Fruit fly (Drosophila melanogaster) whole organism, embryonic: ENCODE results near the gene CG15529.

ENCODE experiments used
- Aef1 ChIP-seq: fragments of 200-800 bp; sonication (Bioruptor generic); IDR thresholded peaks from 3 replicates; pipeline ENCODE4 v1.3.6; 2022; ENCODE audit warnings: missing biosample characterization, missing genetic modification characterization
- Asciz ChIP-seq: fragments of 200-800 bp; sonication (Bioruptor generic); optimal IDR thresholded peaks from 2 replicates; lab custom pipeline; 2017; ENCODE audit warnings: missing biosample characterization, mild to moderate bottlenecking, missing genetic modification characterization, missing genetic modification reagents
- Atf-2 ChIP-seq: fragments of 200-800 bp; sonication (Bioruptor generic); optimal IDR thresholded peaks from 2 replicates; lab custom pipeline; 2016; ENCODE audit warnings: missing biosample characterization, missing genetic modification characterization
- CG11696 ChIP-seq: fragments of 200-800 bp; sonication (Bioruptor generic); IDR thresholded peaks from 2 replicates; pipeline ENCODE4 v1.3.6; 2022; ENCODE audit warnings: missing biosample characterization, missing genetic modification characterization
- CG13287 ChIP-seq: fragments of 200-800 bp; sonication (Bioruptor generic); IDR thresholded peaks from 2 replicates; pipeline ENCODE4 v1.3.6; 2022; ENCODE audit warnings: missing biosample characterization, missing genetic modification characterization; ENCODE audit not compliant: partially characterized antibody
- CG15696 ChIP-seq: fragments of 200-800 bp; sonication (Bioruptor generic); optimal IDR thresholded peaks from 2 replicates; lab custom pipeline; 2019; ENCODE audit warnings: missing biosample characterization, mild to moderate bottlenecking, missing genetic modification characterization, moderate library complexity
- CG17328 ChIP-seq: fragments of 200-800 bp; sonication (Bioruptor generic); IDR thresholded peaks from 2 replicates; pipeline ENCODE4 v1.3.6; 2022; ENCODE audit warnings: missing biosample characterization, missing genetic modification characterization
- CG17612 ChIP-seq: fragments of 200-800 bp; sonication (Bioruptor generic); IDR thresholded peaks from 2 replicates; pipeline ENCODE4 v1.3.6; 2022; ENCODE audit warnings: missing biosample characterization, missing genetic modification characterization
- CG18764 ChIP-seq: fragments of 200-800 bp; sonication (Bioruptor generic); optimal IDR thresholded peaks from 3 replicates; lab custom pipeline; 2016; ENCODE audit warnings: missing biosample characterization, missing genetic modification characterization
- CG2120 ChIP-seq: fragments of 200-800 bp; sonication (Bioruptor generic); optimal IDR thresholded peaks from 3 replicates; lab custom pipeline; 2016; ENCODE audit warnings: missing biosample characterization, missing genetic modification characterization
- CG30431 ChIP-seq: fragments of 200-800 bp; sonication (Bioruptor generic); optimal IDR thresholded peaks from 2 replicates; lab custom pipeline; 2017; ENCODE audit warnings: missing biosample characterization, missing genetic modification characterization
- CG32532 ChIP-seq: fragments of 200-800 bp; sonication (Bioruptor generic); IDR thresholded peaks from 2 replicates; pipeline ENCODE4 v1.3.6; 2022; ENCODE audit warnings: missing biosample characterization, missing genetic modification characterization
- CG3407 ChIP-seq: fragments of 200-800 bp; sonication (Bioruptor generic); optimal IDR thresholded peaks from 2 replicates; lab custom pipeline; 2018; ENCODE audit warnings: missing biosample characterization, mild to moderate bottlenecking, missing genetic modification characterization
- CG4730 ChIP-seq: fragments of 200-800 bp; sonication (Bioruptor generic); IDR thresholded peaks from 2 replicates; pipeline ENCODE4 v1.3.6; 2022; ENCODE audit warnings: missing biosample characterization, missing genetic modification characterization
- CG6765 ChIP-seq: fragments of 200-800 bp; sonication (Bioruptor generic); optimal IDR thresholded peaks from 3 replicates; lab custom pipeline; 2017; ENCODE audit warnings: missing biosample characterization, mild to moderate bottlenecking, missing genetic modification characterization
- CG6813 ChIP-seq: fragments of 200-800 bp; sonication (Bioruptor generic); optimal IDR thresholded peaks from 2 replicates; lab custom pipeline; 2017; ENCODE audit warnings: missing biosample characterization, missing genetic modification characterization, mild to moderate bottlenecking, moderate library complexity, missing genetic modification reagents
- CG7928 ChIP-seq: fragments of 200-800 bp; sonication (Bioruptor generic); optimal IDR thresholded peaks from 2 replicates; lab custom pipeline; 2017; ENCODE audit warnings: missing biosample characterization, mild to moderate bottlenecking, missing genetic modification characterization
- CG8089 ChIP-seq: fragments of 200-800 bp; sonication (Bioruptor generic); optimal IDR thresholded peaks from 3 replicates; lab custom pipeline; 2016; ENCODE audit warnings: missing biosample characterization, missing genetic modification characterization
- CG8478 ChIP-seq: fragments of >200 bp; optimal IDR thresholded peaks from 2 replicates; lab custom pipeline; 2018
- D ChIP-seq, 2 experiments: fragments of 200-800 bp in 1 of 2; fragments of >200 bp in 1 of 2; sonication (Bioruptor generic) in 1 of 2; optimal IDR thresholded peaks; 2 replicates in 1 of 2; 3 replicates in 1 of 2; lab custom pipeline; 2017; ENCODE audit warnings: mild to moderate bottlenecking in 1 of 2, missing biosample characterization in 1 of 2, missing genetic modification characterization in 1 of 2, missing genetic modification reagents in 1 of 2
- Deaf1 ChIP-seq: fragments of 200-800 bp; optimal IDR thresholded peaks from 3 replicates; lab custom pipeline; 2019; ENCODE audit warnings: missing biosample characterization, mild to moderate bottlenecking, missing genetic modification characterization, moderate library complexity
- Doc3 ChIP-seq: fragments of 200-800 bp; sonication (Bioruptor generic); IDR thresholded peaks from 3 replicates; pipeline ENCODE4 v1.3.6; 2022; ENCODE audit warnings: missing biosample characterization, missing genetic modification characterization; ENCODE audit not compliant: partially characterized antibody
- Eip74EF ChIP-seq, 2 experiments: fragments of 200-800 bp in 1 of 2; fragments of >200 bp in 1 of 2; sonication (Bioruptor generic) in 1 of 2; optimal IDR thresholded peaks; 2 replicates each; lab custom pipeline; 2017 to 2019; ENCODE audit warnings: missing biosample characterization in 2 of 2, missing genetic modification characterization in 2 of 2, mild to moderate bottlenecking in 1 of 2, moderate library complexity in 1 of 2
- Fer3 ChIP-seq: fragments of 200-800 bp; sonication (Bioruptor generic); optimal IDR thresholded peaks from 2 replicates; lab custom pipeline; 2018; ENCODE audit warnings: missing biosample characterization, mild to moderate bottlenecking, missing genetic modification characterization, moderate library complexity
- Hmx ChIP-seq: fragments of 200-800 bp; sonication (Bioruptor generic); optimal IDR thresholded peaks from 2 replicates; lab custom pipeline; 2016; ENCODE audit warnings: missing biosample characterization, missing genetic modification characterization
- Lhr ChIP-seq: fragments of 200-800 bp; sonication (Bioruptor generic); optimal IDR thresholded peaks from 3 replicates; lab custom pipeline; 2017; ENCODE audit warnings: mild to moderate bottlenecking, missing biosample characterization, missing genetic modification reagents, missing genetic modification characterization
- Meics ChIP-seq: fragments of 200-800 bp; sonication (Bioruptor generic); optimal IDR thresholded peaks from 2 replicates; lab custom pipeline; 2017; ENCODE audit warnings: missing biosample characterization, mild to moderate bottlenecking, missing genetic modification characterization
- ab ChIP-seq: fragments of 200-800 bp; sonication (Bioruptor generic); optimal IDR thresholded peaks from 2 replicates; lab custom pipeline; 2016; ENCODE audit warnings: missing biosample characterization, missing genetic modification characterization
- bab2 ChIP-seq: fragments of 200-800 bp; sonication (Bioruptor generic); optimal IDR thresholded peaks from 2 replicates; lab custom pipeline; 2016; ENCODE audit warnings: missing biosample characterization, missing genetic modification characterization
- cato ChIP-seq: fragments of 200-800 bp; sonication (Bioruptor generic); optimal IDR thresholded peaks from 2 replicates; lab custom pipeline; 2016; ENCODE audit warnings: missing biosample characterization, missing genetic modification characterization, borderline replicate concordance
- chinmo ChIP-seq: fragments of 200-800 bp; sonication (Bioruptor generic); IDR thresholded peaks from 4 replicates; pipeline ENCODE4 v1.3.6; 2022; ENCODE audit warnings: missing biosample characterization, missing genetic modification characterization; ENCODE audit not compliant: partially characterized antibody
- chm ChIP-seq: fragments of 200-800 bp; sonication (Bioruptor generic); IDR thresholded peaks from 2 replicates; pipeline ENCODE4 v1.3.6; 2022; ENCODE audit warnings: missing biosample characterization, missing genetic modification characterization
- crc ChIP-seq: fragments of 200-800 bp; sonication (Bioruptor generic); optimal IDR thresholded peaks from 2 replicates; lab custom pipeline; 2016; ENCODE audit warnings: missing biosample characterization, missing genetic modification characterization
- dan ChIP-seq: fragments of 200-800 bp; sonication (Bioruptor generic); IDR thresholded peaks from 2 replicates; pipeline ENCODE4 v1.3.6; 2022; ENCODE audit warnings: missing biosample characterization, missing genetic modification characterization
- dimm ChIP-seq: fragments of 200-800 bp; sonication (Bioruptor generic); IDR thresholded peaks from 2 replicates; pipeline ENCODE4 v1.3.6; 2022; ENCODE audit warnings: missing biosample characterization, missing genetic modification characterization
- ems ChIP-seq: fragments of 200-800 bp; sonication (Bioruptor generic); optimal IDR thresholded peaks from 3 replicates; lab custom pipeline; 2016; ENCODE audit warnings: missing biosample characterization, missing genetic modification characterization
- hbn ChIP-seq: fragments of 200-800 bp; sonication (Bioruptor generic); IDR thresholded peaks from 2 replicates; pipeline ENCODE4 v1.3.6; 2022; ENCODE audit warnings: missing biosample characterization, missing genetic modification characterization; ENCODE audit not compliant: partially characterized antibody
- jigr1 ChIP-seq: fragments of 200-800 bp; sonication (Bioruptor generic); IDR thresholded peaks from 3 replicates; pipeline ENCODE4 v1.3.6; 2022; ENCODE audit warnings: missing biosample characterization, missing genetic modification characterization
- klu ChIP-seq: fragments of 200-800 bp; sonication (Bioruptor generic); IDR thresholded peaks from 2 replicates; pipeline ENCODE4 v1.3.6; 2022; ENCODE audit warnings: missing biosample characterization, missing genetic modification characterization
- maf-S ChIP-seq: fragments of 200-800 bp; sonication (Bioruptor generic); optimal IDR thresholded peaks from 2 replicates; lab custom pipeline; 2016; ENCODE audit warnings: missing biosample characterization, missing genetic modification characterization
- nerfin-2 ChIP-seq: fragments of 200-800 bp; sonication (Bioruptor generic); IDR thresholded peaks from 2 replicates; pipeline ENCODE4 v1.3.6; 2022; ENCODE audit warnings: missing biosample characterization, missing genetic modification characterization; ENCODE audit not compliant: partially characterized antibody
- pho ChIP-seq: fragments of 200-800 bp; sonication (Bioruptor generic); optimal IDR thresholded peaks from 2 replicates; lab custom pipeline; 2016; ENCODE audit warnings: missing biosample characterization, missing genetic modification characterization
- rib ChIP-seq: fragments of 200-800 bp; sonication (Bioruptor generic); IDR thresholded peaks from 2 replicates; pipeline ENCODE4 v1.3.6; 2022; ENCODE audit warnings: missing biosample characterization, missing genetic modification characterization
- scrt ChIP-seq: fragments of 200-800 bp; sonication (Bioruptor generic); optimal IDR thresholded peaks from 2 replicates; lab custom pipeline; 2018; ENCODE audit warnings: missing biosample characterization, mild to moderate bottlenecking, missing genetic modification characterization, moderate library complexity
- shn ChIP-seq: fragments of 200-800 bp; sonication (Bioruptor generic); optimal IDR thresholded peaks from 3 replicates; lab custom pipeline; 2016; ENCODE audit warnings: missing biosample characterization, missing genetic modification characterization
- slp2 ChIP-seq: fragments of 200-800 bp; sonication (Bioruptor generic); optimal IDR thresholded peaks from 2 replicates; lab custom pipeline; 2016; ENCODE audit warnings: missing biosample characterization, missing genetic modification characterization
- tup ChIP-seq: fragments of 200-800 bp; sonication (Bioruptor generic); optimal IDR thresholded peaks from 2 replicates; lab custom pipeline; 2016; ENCODE audit warnings: missing biosample characterization, mild to moderate bottlenecking, missing genetic modification characterization, moderate library complexity
- tx ChIP-seq: fragments of 200-800 bp; sonication (Bioruptor generic); optimal IDR thresholded peaks from 2 replicates; lab custom pipeline; 2016; ENCODE audit warnings: missing biosample characterization, missing genetic modification characterization
- unc-4 ChIP-seq: fragments of 200-800 bp; sonication (Bioruptor generic); IDR thresholded peaks from 2 replicates; pipeline ENCODE4 v1.3.6; 2022; ENCODE audit warnings: missing biosample characterization, missing genetic modification characterization; ENCODE audit not compliant: partially characterized antibody

Gene CG15529

DNA sequence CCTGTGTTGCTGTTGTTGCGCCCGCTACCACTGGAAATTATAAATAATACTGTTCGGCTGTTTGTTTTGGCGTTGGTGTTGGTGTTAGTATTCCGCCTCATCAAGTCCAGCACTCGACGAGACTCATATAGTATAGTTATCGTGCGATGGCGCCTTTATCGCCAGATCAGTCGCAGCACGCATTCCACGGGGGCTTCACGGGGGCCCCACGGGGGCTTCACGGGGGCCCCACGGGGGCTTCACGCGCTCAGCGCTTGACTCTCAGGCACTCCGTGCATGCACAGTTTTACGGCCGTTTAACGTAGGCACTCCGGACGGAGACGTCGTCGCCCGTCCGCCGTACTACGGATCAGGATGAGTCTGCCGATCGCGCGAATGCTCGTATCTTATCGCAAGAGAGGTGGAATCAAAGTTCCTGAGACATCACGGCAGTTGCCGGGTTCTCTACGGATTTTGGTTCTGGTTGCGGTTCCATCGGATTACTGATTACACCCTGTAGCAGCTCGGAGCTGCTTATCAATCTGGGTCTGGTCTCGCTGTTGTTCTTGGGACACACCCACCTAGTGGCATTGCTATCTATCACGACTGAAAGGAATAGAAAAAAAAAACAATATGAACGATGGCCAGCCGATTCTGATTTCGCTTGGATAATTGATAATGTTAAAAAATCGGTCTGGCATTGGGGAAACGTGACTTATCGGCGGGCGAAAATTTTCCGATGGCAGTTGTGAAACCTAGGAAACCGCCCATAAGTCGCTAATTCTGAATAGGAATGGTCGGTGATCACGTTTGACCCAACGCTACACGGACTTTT is 48.8 kb upstream of the CG15529 start (continued):
- TF ChIP-seq CG8478 (lab: Kevin White, UChicago) (no peak), tx (GFP tag; lab: Kevin White, UChicago) (no peak), Lhr (GFP tag; lab: Kevin White, UChicago) (no peak), CG4730 (GFP tag; lab: Robert Waterston, UW) (no peak), Meics (GFP tag; lab: Kevin White, UChicago) (peak; percentile 33), CG13287 (GFP tag; lab: Robert Waterston, UW) (0 out of 2 replicates have a peak, but pooled peaks have one; percentile 11), maf-S (no peak), Doc3 (GFP tag; lab: Robert Waterston, UW) (no peak), Deaf1 (peak; percentile 74), CG17612 (no peak), CG8089 (GFP tag; lab: Kevin White, UChicago) (no peak), tup (GFP tag; lab: Kevin White, UChicago) (no peak), Fer3 (tag; lab: Kevin White, UChicago) (no peak), CG17328 (GFP tag; lab: Robert Waterston, UW) (no peak), CG15696 (tag; lab: Kevin White, UChicago) (no peak), CG32532 (GFP tag; lab: Robert Waterston, UW) (peak; percentile 29; the same call in 1 of the 2 replicates), Aef1 (GFP tag; lab: Robert Waterston, UW) (no peak), CG18764 (GFP tag; lab: Kevin White, UChicago) (no peak), klu (GFP tag; lab: Robert Waterston, UW) (no peak), ab (GFP tag; lab: Kevin White, UChicago) (no peak), chinmo (0 out of 4 replicates have a peak, but pooled peaks have one; percentile 36), CG7928 (GFP tag; lab: Kevin White, UChicago) (no peak), jigr1 (GFP tag; lab: Robert Waterston, UW) (no peak), dan (GFP tag; lab: Robert Waterston, UW) (no peak), rib (GFP tag; lab: Robert Waterston, UW) (no peak), D (optimal IDR thresholded peaks at IDR 0.05; lab: Kevin White, UChicago) (no peak), D (GFP tag; optimal IDR thresholded peaks at IDR 0.05; lab: Kevin White, UChicago) (no peak), CG11696 (no peak), CG30431 (GFP tag; lab: Kevin White, UChicago) (no peak), chm (GFP tag; lab: Robert Waterston, UW) (no peak), shn (GFP tag; lab: Kevin White, UChicago) (no peak), Hmx (GFP tag; lab: Kevin White, UChicago) (no peak), pho (GFP tag; lab: Kevin White, UChicago) (no peak), bab2 (GFP tag; lab: Kevin White, UChicago) (no peak), Atf-2 (GFP tag; lab: Kevin White, UChicago) (no peak), nerfin-2 (no peak), Eip74EF (GFP tag; optimal IDR thresholded peaks at IDR 0.05; lab: Kevin White, UChicago) (no peak), dimm (GFP tag; lab: Robert Waterston, UW) (no peak), ems (GFP tag; lab: Kevin White, UChicago) (no peak), CG3407 (no peak), crc (GFP tag; lab: Kevin White, UChicago) (no peak), hbn (GFP tag; lab: Robert Waterston, UW) (no peak), Asciz (GFP tag; lab: Kevin White, UChicago) (no peak), CG6765 (GFP tag; lab: Kevin White, UChicago) (no peak), cato (GFP tag; lab: Kevin White, UChicago) (no peak), scrt (GFP tag; lab: Kevin White, UChicago) (no peak), unc-4 (GFP tag; lab: Robert Waterston, UW) (no peak), slp2 (no peak), CG6813 (GFP tag; lab: Kevin White, UChicago) (peak; percentile 18), CG2120 (GFP tag; lab: Kevin White, UChicago) (no peak)
